Worm (Caenorhabditis elegans): Measurements from ENCODE around the gene mdt-30.

DNA sequence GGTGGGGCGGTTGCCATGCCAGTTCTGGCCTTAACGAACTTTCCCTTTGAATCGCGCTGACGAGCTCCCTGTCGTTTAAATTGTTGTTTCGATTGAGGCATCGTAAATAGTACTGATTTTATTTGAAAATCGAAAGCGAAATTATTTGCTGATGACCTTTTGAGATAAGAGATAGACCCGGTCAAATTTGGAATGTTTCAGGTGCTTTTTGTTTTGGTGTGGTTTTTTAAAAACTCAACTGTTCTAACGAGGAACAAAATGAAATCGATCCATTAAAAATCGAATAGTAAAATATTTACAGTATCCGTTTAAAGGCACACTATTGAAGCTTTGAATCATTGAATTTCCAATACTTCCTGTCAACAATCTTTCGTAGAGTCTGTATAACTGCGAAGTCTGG lies 14.9 kb upstream of the mdt-30 start, which contains the start of gene K12H4.6:
- TF ChIP-seq nhr-237 (tag; optimal IDR thresholded peaks at IDR 0.05), result no peak
- no peak for TF ChIP-seq ceh-83 (GFP tag; optimal IDR thresholded peaks at IDR 0.05)
- no peak for TF ChIP-seq elt-3 (tag; optimal IDR thresholded peaks at IDR 0.05)
- no peak for TF ChIP-seq elt-1 (tag; optimal IDR thresholded peaks at IDR 0.05; ENCODE audit: borderline replicate concordance, insufficient read depth)
- TF ChIP-seq ztf-11 (tag; optimal IDR thresholded peaks at IDR 0.05), result no peak
- TF ChIP-seq sem-2 (GFP tag; optimal IDR thresholded peaks at IDR 0.05), result no peak
- TF ChIP-seq unc-120 (tag; optimal IDR thresholded peaks at IDR 0.05; ENCODE audit: poor library complexity, severe bottlenecking), result no peak
- TF ChIP-seq unc-39 (tag; optimal IDR thresholded peaks at IDR 0.05), result no peak
- no peak for TF ChIP-seq blmp-1 (tag; optimal IDR thresholded peaks at IDR 0.05)
- TF ChIP-seq ham-2 (GFP tag; optimal IDR thresholded peaks at IDR 0.05), result no peak
- no peak for TF ChIP-seq unc-62 (GFP tag; optimal IDR thresholded peaks at IDR 0.05)
- TF ChIP-seq flh-1 (GFP tag; optimal IDR thresholded peaks at IDR 0.05), result no peak
- TF ChIP-seq snpc-4 (tag; optimal IDR thresholded peaks at IDR 0.05), result no peak

Measured in whole organism, mixed stage, embryonic.